Fruit fly (Drosophila melanogaster) whole organism, embryonic: ENCODE measurements around the gene CG11593.

Experiments
- Awh ChIP-seq: fragments of 200-800 bp; sonication (Bioruptor generic); IDR thresholded peaks from 2 replicates; pipeline ENCODE4, ENCODE4 v1.3.6; 2022; ENCODE audit warnings: missing biosample characterization, missing genetic modification characterization
- CG10147 ChIP-seq: fragments of 200-800 bp; sonication (Bioruptor generic); optimal IDR thresholded peaks from 2 replicates; lab custom pipeline; 2019; ENCODE audit warnings: missing biosample characterization, mild to moderate bottlenecking, missing genetic modification characterization, moderate library complexity
- CG1024 ChIP-seq: fragments of 200-800 bp; sonication (Bioruptor generic); IDR thresholded peaks from 2 replicates; pipeline ENCODE4 v1.3.6; 2022; ENCODE audit warnings: missing biosample characterization, missing genetic modification characterization
- CG10462 ChIP-seq: fragments of 200-800 bp; sonication (Bioruptor generic); optimal IDR thresholded peaks from 2 replicates; lab custom pipeline; 2016; ENCODE audit warnings: missing biosample characterization, missing genetic modification characterization
- CG11504 ChIP-seq: fragments of 200-800 bp; sonication (Bioruptor generic); optimal IDR thresholded peaks from 3 replicates; lab custom pipeline; 2019; ENCODE audit warnings: missing biosample characterization, mild to moderate bottlenecking, missing genetic modification characterization, moderate library complexity
- CG11696 ChIP-seq: fragments of 200-800 bp; sonication (Bioruptor generic); IDR thresholded peaks from 2 replicates; pipeline ENCODE4 v1.3.6; 2022; ENCODE audit warnings: missing biosample characterization, missing genetic modification characterization
- CG12391 ChIP-seq: fragments of 200-800 bp; sonication (Bioruptor generic); optimal IDR thresholded peaks from 3 replicates; lab custom pipeline; 2018; ENCODE audit warnings: missing biosample characterization, mild to moderate bottlenecking, missing genetic modification characterization, moderate library complexity
- CG14014 ChIP-seq: fragments of 200-800 bp; sonication (Bioruptor generic); IDR thresholded peaks from 2 replicates; pipeline ENCODE4 v1.3.6; 2022; ENCODE audit warnings: missing biosample characterization, missing genetic modification characterization
- CG17361 ChIP-seq: fragments of 200-800 bp; sonication (Bioruptor generic); IDR thresholded peaks from 3 replicates; pipeline ENCODE4 v1.3.6; 2022; ENCODE audit warnings: missing biosample characterization, missing genetic modification characterization
- CG17829 ChIP-seq: fragments of 200-800 bp; optimal IDR thresholded peaks from 2 replicates; lab custom pipeline; 2019; ENCODE audit warnings: missing biosample characterization, mild to moderate bottlenecking, missing genetic modification characterization, moderate library complexity
- CG2712 ChIP-seq: fragments of 200-800 bp; optimal IDR thresholded peaks from 3 replicates; lab custom pipeline; 2019; ENCODE audit warnings: missing biosample characterization, mild to moderate bottlenecking, missing genetic modification characterization, moderate library complexity
- CG30431 ChIP-seq: fragments of 200-800 bp; sonication (Bioruptor generic); optimal IDR thresholded peaks from 2 replicates; lab custom pipeline; 2017; ENCODE audit warnings: missing biosample characterization, missing genetic modification characterization
- CG31441 ChIP-seq: fragments of 200-800 bp; sonication (Bioruptor generic); IDR thresholded peaks from 2 replicates; pipeline ENCODE4 v1.3.6; 2022; ENCODE audit warnings: missing biosample characterization, missing genetic modification characterization
- CG33557 ChIP-seq: fragments of 200-800 bp; sonication (Bioruptor generic); optimal IDR thresholded peaks from 2 replicates; lab custom pipeline; 2019; ENCODE audit warnings: missing biosample characterization, mild to moderate bottlenecking, missing genetic modification characterization, moderate library complexity
- CG6175 ChIP-seq: fragments of 200-800 bp; sonication (Bioruptor generic); IDR thresholded peaks from 3 replicates; pipeline ENCODE4 v1.3.6; 2022; ENCODE audit warnings: missing biosample characterization, missing genetic modification characterization
- CG7839 ChIP-seq: fragments of 200-800 bp; sonication (Bioruptor generic); optimal IDR thresholded peaks from 3 replicates; lab custom pipeline; 2018; ENCODE audit warnings: missing biosample characterization, mild to moderate bottlenecking, missing genetic modification characterization, moderate library complexity
- CG8924 ChIP-seq: fragments of 200-800 bp; optimal IDR thresholded peaks from 3 replicates; lab custom pipeline; 2019; ENCODE audit warnings: missing biosample characterization, mild to moderate bottlenecking, missing genetic modification characterization, moderate library complexity
- D ChIP-seq, 2 experiments: fragments of 200-800 bp in 1 of 2; fragments of >200 bp in 1 of 2; sonication (Bioruptor generic) in 1 of 2; optimal IDR thresholded peaks; 2 replicates in 1 of 2; 3 replicates in 1 of 2; lab custom pipeline; 2017; ENCODE audit warnings: mild to moderate bottlenecking in 1 of 2, missing biosample characterization in 1 of 2, missing genetic modification characterization in 1 of 2, missing genetic modification reagents in 1 of 2
- Dad ChIP-seq: fragments of 200-800 bp; sonication (Bioruptor generic); optimal IDR thresholded peaks from 3 replicates; lab custom pipeline; 2016; ENCODE audit warnings: missing biosample characterization, missing genetic modification characterization
- Hr51 ChIP-seq, 2 experiments: fragments of 200-800 bp; sonication (Bioruptor generic); optimal IDR thresholded peaks; 2 replicates in 1 of 2; 3 replicates in 1 of 2; lab custom pipeline; 2016 to 2018; ENCODE audit warnings: missing biosample characterization in 2 of 2, missing genetic modification characterization in 2 of 2, mild to moderate bottlenecking in 1 of 2, moderate library complexity in 1 of 2
- Kr ChIP-seq: fragments of 200-800 bp; sonication (Bioruptor generic); optimal IDR thresholded peaks from 2 replicates; lab custom pipeline; 2017; ENCODE audit warnings: missing biosample characterization, mild to moderate bottlenecking, missing genetic modification characterization
- MESR4 ChIP-seq: fragments of 200-800 bp; sonication (Bioruptor generic); optimal IDR thresholded peaks from 2 replicates; lab custom pipeline; 2018; ENCODE audit warnings: missing biosample characterization, mild to moderate bottlenecking, missing genetic modification characterization, moderate library complexity
- Nf-YB ChIP-seq: fragments of 200-800 bp; sonication (Bioruptor generic); optimal IDR thresholded peaks from 3 replicates; lab custom pipeline; 2019; ENCODE audit warnings: missing biosample characterization, mild to moderate bottlenecking, missing genetic modification characterization, moderate library complexity
- Nf-YC ChIP-seq: fragments of 200-800 bp; optimal IDR thresholded peaks from 3 replicates; lab custom pipeline; 2019; ENCODE audit warnings: missing biosample characterization, mild to moderate bottlenecking, missing genetic modification characterization, moderate library complexity
- Sox100B ChIP-seq: fragments of 200-800 bp; sonication (Bioruptor generic); optimal IDR thresholded peaks from 3 replicates; lab custom pipeline; 2018; ENCODE audit warnings: missing biosample characterization, mild to moderate bottlenecking, missing genetic modification characterization
- Ssrp ChIP-seq: fragments of 200-800 bp; sonication (Bioruptor generic); optimal IDR thresholded peaks from 2 replicates; lab custom pipeline; 2018; ENCODE audit warnings: missing biosample characterization, mild to moderate bottlenecking, missing genetic modification characterization, moderate library complexity
- Taf1 ChIP-seq: fragments of 200-800 bp; sonication (Bioruptor generic); IDR thresholded peaks from 2 replicates; pipeline ENCODE4 v1.3.6; 2022; ENCODE audit warnings: missing biosample characterization, missing genetic modification characterization
- Vsx1 ChIP-seq: fragments of 200-800 bp; sonication (Bioruptor generic); optimal IDR thresholded peaks from 2 replicates; lab custom pipeline; 2017; ENCODE audit warnings: missing biosample characterization, mild to moderate bottlenecking, missing genetic modification characterization, missing genetic modification reagents
- ara ChIP-seq: fragments of 200-800 bp; sonication (Bioruptor generic); IDR thresholded peaks from 2 replicates; pipeline ENCODE4 v1.3.6; 2022; ENCODE audit warnings: missing biosample characterization, missing genetic modification characterization
- ash1 ChIP-seq: fragments of 200-800 bp; sonication (Bioruptor generic); optimal IDR thresholded peaks from 2 replicates; lab custom pipeline; 2018; ENCODE audit warnings: missing biosample characterization, mild to moderate bottlenecking, missing genetic modification characterization
- bsh ChIP-seq, 2 experiments: fragments of 200-800 bp; sonication (Bioruptor generic); optimal IDR thresholded peaks; 2 replicates each; lab custom pipeline; 2017 to 2018; ENCODE audit warnings: mild to moderate bottlenecking in 2 of 2, missing biosample characterization in 2 of 2, missing genetic modification characterization in 2 of 2, moderate library complexity in 1 of 2
- caup ChIP-seq: fragments of 200-800 bp; sonication (Bioruptor generic); optimal IDR thresholded peaks from 3 replicates; lab custom pipeline; 2017; ENCODE audit warnings: missing biosample characterization, mild to moderate bottlenecking, missing genetic modification characterization, moderate library complexity; ENCODE audit not compliant: severe bottlenecking
- cg ChIP-seq: fragments of 200-800 bp; sonication (Bioruptor generic); optimal IDR thresholded peaks from 3 replicates; lab custom pipeline; 2019; ENCODE audit warnings: missing biosample characterization, mild to moderate bottlenecking, missing genetic modification characterization, moderate library complexity
- crp ChIP-seq, 2 experiments: fragments of 200-800 bp; sonication (Bioruptor generic); optimal IDR thresholded peaks; 2 replicates in 1 of 2; 3 replicates in 1 of 2; lab custom pipeline; 2017; ENCODE audit warnings: missing biosample characterization in 2 of 2, missing genetic modification characterization in 2 of 2, mild to moderate bottlenecking in 1 of 2, moderate library complexity in 1 of 2
- dmrt11E ChIP-seq: fragments of 200-800 bp; sonication (Bioruptor generic); optimal IDR thresholded peaks from 3 replicates; lab custom pipeline; 2018; ENCODE audit warnings: missing biosample characterization, mild to moderate bottlenecking, missing genetic modification characterization, moderate library complexity
- dmrt99B ChIP-seq: fragments of 200-800 bp; sonication (Bioruptor generic); optimal IDR thresholded peaks from 2 replicates; lab custom pipeline; 2018; ENCODE audit warnings: missing biosample characterization, mild to moderate bottlenecking, missing genetic modification characterization, moderate library complexity
- dpn ChIP-seq, 2 experiments: fragments of 200-800 bp; sonication (Bioruptor generic); optimal IDR thresholded peaks; 3 replicates each; lab custom pipeline; 2016; ENCODE audit warnings: missing biosample characterization in 2 of 2, missing genetic modification characterization in 2 of 2
- eyg ChIP-seq: fragments of 200-800 bp; sonication (Bioruptor generic); optimal IDR thresholded peaks from 3 replicates; lab custom pipeline; 2016; ENCODE audit warnings: missing biosample characterization, missing genetic modification characterization
- ftz-f1 ChIP-seq: fragments of 200-800 bp; sonication (Bioruptor generic); optimal IDR thresholded peaks from 2 replicates; lab custom pipeline; 2016; ENCODE audit warnings: missing biosample characterization, missing genetic modification characterization
- gcm ChIP-seq: fragments of 200-800 bp; sonication (Bioruptor generic); optimal IDR thresholded peaks from 2 replicates; lab custom pipeline; 2019; ENCODE audit warnings: missing biosample characterization, mild to moderate bottlenecking, missing genetic modification characterization, moderate library complexity
- grau ChIP-seq: fragments of 200-800 bp; optimal IDR thresholded peaks from 3 replicates; lab custom pipeline; 2019; ENCODE audit warnings: missing biosample characterization, mild to moderate bottlenecking, missing genetic modification characterization, moderate library complexity
- grn ChIP-seq: fragments of 200-800 bp; sonication (Bioruptor generic); optimal IDR thresholded peaks from 3 replicates; lab custom pipeline; 2017; ENCODE audit warnings: missing biosample characterization, missing genetic modification characterization
- gsb ChIP-seq: fragments of 200-800 bp; sonication (Bioruptor generic); IDR thresholded peaks from 2 replicates; pipeline ENCODE4 v1.3.6; 2022; ENCODE audit warnings: missing biosample characterization, missing genetic modification characterization
- lola ChIP-seq, 3 experiments: fragments of >200 bp in 2 of 3; fragments of 200-800 bp in 1 of 3; sonication (Bioruptor generic) in 1 of 3; optimal IDR thresholded peaks; 2 replicates each; lab custom pipeline; 2017 to 2019; ENCODE audit warnings: missing biosample characterization in 3 of 3, missing genetic modification characterization in 3 of 3, mild to moderate bottlenecking in 1 of 3, moderate library complexity in 1 of 3
- nerfin-2 ChIP-seq: fragments of 200-800 bp; sonication (Bioruptor generic); IDR thresholded peaks from 2 replicates; pipeline ENCODE4 v1.3.6; 2022; ENCODE audit warnings: missing biosample characterization, missing genetic modification characterization; ENCODE audit not compliant: partially characterized antibody
- phol ChIP-seq: fragments of 200-800 bp; sonication (Bioruptor generic); optimal IDR thresholded peaks from 3 replicates; lab custom pipeline; 2018; ENCODE audit warnings: missing biosample characterization, mild to moderate bottlenecking, missing genetic modification characterization, moderate library complexity
- tap ChIP-seq: fragments of 200-800 bp; optimal IDR thresholded peaks from 3 replicates; lab custom pipeline; 2019; ENCODE audit warnings: missing biosample characterization, mild to moderate bottlenecking, missing genetic modification characterization, moderate library complexity
- toy ChIP-seq: fragments of 200-800 bp; sonication (Bioruptor generic); IDR thresholded peaks from 2 replicates; pipeline ENCODE4 v1.3.6; 2022; ENCODE audit warnings: missing biosample characterization, missing genetic modification characterization

CG11593 gene

DNA sequence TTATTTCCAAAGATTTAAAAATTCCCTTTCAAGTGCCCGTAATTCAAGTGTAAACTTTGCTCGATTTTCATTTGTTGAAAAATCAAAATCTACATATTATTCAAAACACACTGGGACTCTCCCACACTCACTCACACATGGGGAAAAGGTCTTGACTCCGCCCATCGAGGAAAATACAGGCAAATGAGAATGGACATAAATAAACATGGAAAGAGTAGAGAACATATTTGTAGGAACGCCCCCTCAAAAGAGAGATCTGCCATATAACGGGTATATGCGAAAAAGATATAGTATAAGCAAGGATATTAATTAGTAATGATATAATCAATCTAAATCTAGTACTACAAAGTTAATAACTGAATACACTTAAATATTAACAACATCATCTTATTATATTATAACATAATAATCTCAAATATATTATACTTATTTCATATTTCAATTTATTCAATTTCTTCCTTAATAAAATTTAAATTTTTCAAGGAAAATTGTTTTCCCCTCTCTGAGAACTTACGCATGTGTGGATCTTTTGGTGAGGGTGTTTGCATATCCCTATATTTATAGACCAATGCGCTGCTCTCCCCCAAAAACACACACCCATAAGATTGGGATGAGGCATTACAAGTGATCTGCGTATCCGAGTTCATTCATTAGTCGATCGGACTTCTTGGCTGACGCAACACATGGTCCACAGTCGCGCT, 21.9 kb downstream of the CG11593 start, which contains the start of gene FoxL1 (continued):
- TF ChIP-seq Nf-YB (GFP tag; lab: Kevin White, UChicago) (peak; percentile 92), Taf1 (GFP tag; lab: Robert Waterston, UW) (no peak), CG17361 (GFP tag; lab: Robert Waterston, UW) (peak; percentile 40; the same call in 2 of the 3 replicates), CG17829 (tag; lab: Kevin White, UChicago) (peak; percentile 39), CG12391 (tag; lab: Kevin White, UChicago) (peak; percentile 21), bsh (GFP tag; optimal IDR thresholded peaks at IDR 0.05; lab: Kevin White, UChicago) (peak in 1 of 2 experiments; percentile 14), dmrt11E (peak; percentile 10), CG2712 (tag; lab: Kevin White, UChicago) (peak; percentile 54), CG7839 (tag; lab: Kevin White, UChicago) (peak; percentile 2), gcm (no peak), Nf-YC (tag; lab: Kevin White, UChicago) (peak; percentile 92), ara (no peak), phol (tag; lab: Kevin White, UChicago) (peak; percentile 31), cg (GFP tag; lab: Kevin White, UChicago) (peak; percentile 34), toy (no peak), eyg (GFP tag; lab: Kevin White, UChicago) (no peak), dmrt99B (peak; percentile 25), grau (peak; percentile 37), grn (GFP tag; lab: Kevin White, UChicago) (no peak), lola (GFP tag; optimal IDR thresholded peaks at IDR 0.05; lab: Kevin White, UChicago) (peak in 1 of 3 experiments; percentile 21), crp (GFP tag; optimal IDR thresholded peaks at IDR 0.05; lab: Kevin White, UChicago) (no peak), CG31441 (GFP tag; lab: Robert Waterston, UW) (peak; percentile 30; the same call in 1 of the 2 replicates), CG11696 (no peak), Hr51 (GFP tag; optimal IDR thresholded peaks at IDR 0.05; lab: Kevin White, UChicago) (peak in 1 of 2 experiments; percentile 40), CG1024 (no peak), Kr (GFP tag; lab: Kevin White, UChicago) (no peak), caup (GFP tag; lab: Kevin White, UChicago) (no peak), CG8924 (tag; lab: Kevin White, UChicago) (peak; percentile 25), Dad (GFP tag; lab: Kevin White, UChicago) (no peak), CG11504 (tag; lab: Kevin White, UChicago) (peak; percentile 33), CG14014 (GFP tag; lab: Robert Waterston, UW) (no peak), Vsx1 (GFP tag; lab: Kevin White, UChicago) (no peak), ftz-f1 (GFP tag; lab: Kevin White, UChicago) (no peak), Sox100B (GFP tag; lab: Kevin White, UChicago) (peak; percentile 10)

DNA sequence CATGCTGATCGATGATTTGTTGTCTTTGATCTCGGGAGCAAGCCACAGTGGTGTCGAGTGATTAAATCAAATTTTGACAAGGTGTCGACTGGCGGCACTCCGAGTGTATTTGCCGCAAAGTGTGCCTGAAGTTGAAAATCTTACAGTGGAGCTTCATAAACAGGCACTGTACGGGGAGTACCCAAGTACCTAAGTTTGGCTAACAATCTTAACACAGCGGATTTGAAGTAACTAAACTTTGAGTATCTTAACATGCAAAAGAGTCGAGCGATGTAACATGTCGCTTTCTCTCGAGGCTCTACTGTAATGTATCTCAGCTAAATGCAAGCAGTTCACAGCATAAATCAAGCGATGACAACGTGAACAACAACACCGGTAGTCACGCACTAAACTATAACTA, 23.5 kb downstream of the CG11593 start:
- TF ChIP-seq gsb (no peak), tap (peak; percentile 18), CG6175 (GFP tag; lab: Robert Waterston, UW) (no peak), CG30431 (GFP tag; lab: Kevin White, UChicago) (peak; percentile 83), CG10147 (GFP tag; lab: Kevin White, UChicago) (no peak), Ssrp (tag; lab: Kevin White, UChicago) (peak; percentile 73), CG10462 (GFP tag; lab: Kevin White, UChicago) (peak; percentile 20), ash1 (no peak), dpn (GFP tag; optimal IDR thresholded peaks at IDR 0.05; lab: Kevin White, UChicago) (peak; percentile 60 to 71), D (optimal IDR thresholded peaks at IDR 0.05; lab: Kevin White, UChicago) (no peak), D (GFP tag; optimal IDR thresholded peaks at IDR 0.05; lab: Kevin White, UChicago) (peak; percentile 70), nerfin-2 (no peak), MESR4 (GFP tag; lab: Kevin White, UChicago) (no peak), Awh (GFP tag; lab: Robert Waterston, UW) (peak; percentile 55; the same call in 1 of the 2 replicates), CG33557 (GFP tag; lab: Kevin White, UChicago) (peak; percentile 68)
